Fruit fly (Drosophila melanogaster) whole organism, embryonic: Measurements from ENCODE around the gene Cpsf100.

Source experiments
- B-H1 ChIP-seq: fragments of 200-800 bp; sonication (Bioruptor generic); IDR thresholded peaks from 3 replicates; pipeline ENCODE4 v1.3.6; 2022; ENCODE audit warnings: missing biosample characterization, missing genetic modification characterization
- B-H2 ChIP-seq: fragments of 200-800 bp; sonication (Bioruptor generic); optimal IDR thresholded peaks from 2 replicates; lab custom pipeline; 2018; ENCODE audit warnings: missing biosample characterization, mild to moderate bottlenecking, missing genetic modification characterization
- CG11695 ChIP-seq: fragments of 200-800 bp; sonication (Bioruptor generic); IDR thresholded peaks from 3 replicates; pipeline ENCODE4 v1.3.6; 2022; ENCODE audit warnings: missing biosample characterization, missing genetic modification characterization
- CG12104 ChIP-seq: fragments of 200-800 bp; sonication (Bioruptor generic); optimal IDR thresholded peaks from 3 replicates; lab custom pipeline; 2016; ENCODE audit warnings: missing biosample characterization, missing genetic modification characterization
- CG14014 ChIP-seq: fragments of 200-800 bp; sonication (Bioruptor generic); IDR thresholded peaks from 2 replicates; pipeline ENCODE4 v1.3.6; 2022; ENCODE audit warnings: missing biosample characterization, missing genetic modification characterization
- CG17802 ChIP-seq: fragments of 200-800 bp; sonication (Bioruptor generic); optimal IDR thresholded peaks from 2 replicates; lab custom pipeline; 2018; ENCODE audit warnings: missing biosample characterization, mild to moderate bottlenecking, missing genetic modification characterization, moderate library complexity
- CG1832 ChIP-seq: fragments of 200-800 bp; sonication (Bioruptor generic); optimal IDR thresholded peaks from 2 replicates; lab custom pipeline; 2017; ENCODE audit warnings: missing biosample characterization, mild to moderate bottlenecking, missing genetic modification characterization, inconsistent platforms
- CG18764 ChIP-seq: fragments of 200-800 bp; sonication (Bioruptor generic); optimal IDR thresholded peaks from 3 replicates; lab custom pipeline; 2016; ENCODE audit warnings: missing biosample characterization, missing genetic modification characterization
- CG2199 ChIP-seq: fragments of 200-800 bp; sonication (Bioruptor generic); IDR thresholded peaks from 3 replicates; pipeline ENCODE4 v1.3.6; 2022; ENCODE audit warnings: missing biosample characterization, missing genetic modification characterization
- CG2712 ChIP-seq: fragments of 200-800 bp; optimal IDR thresholded peaks from 3 replicates; lab custom pipeline; 2019; ENCODE audit warnings: missing biosample characterization, mild to moderate bottlenecking, missing genetic modification characterization, moderate library complexity
- CG3995 ChIP-seq: fragments of 200-800 bp; sonication (Bioruptor generic); optimal IDR thresholded peaks from 3 replicates; lab custom pipeline; 2016; ENCODE audit warnings: missing biosample characterization, missing genetic modification characterization
- CG7271 ChIP-seq: fragments of 200-800 bp; sonication (Bioruptor generic); optimal IDR thresholded peaks from 2 replicates; lab custom pipeline; 2018; ENCODE audit warnings: missing biosample characterization, mild to moderate bottlenecking, missing genetic modification characterization, moderate library complexity
- CG7556 ChIP-seq: fragments of 200-800 bp; sonication (Bioruptor generic); optimal IDR thresholded peaks from 2 replicates; lab custom pipeline; 2017; ENCODE audit warnings: missing biosample characterization, mild to moderate bottlenecking, missing genetic modification characterization
- CG7928 ChIP-seq: fragments of 200-800 bp; sonication (Bioruptor generic); optimal IDR thresholded peaks from 2 replicates; lab custom pipeline; 2017; ENCODE audit warnings: missing biosample characterization, mild to moderate bottlenecking, missing genetic modification characterization
- CG8478 ChIP-seq: fragments of >200 bp; optimal IDR thresholded peaks from 2 replicates; lab custom pipeline; 2018
- CG8765 ChIP-seq: fragments of 200-800 bp; sonication (Bioruptor generic); IDR thresholded peaks from 2 replicates; pipeline ENCODE4 v1.3.6; 2022; ENCODE audit warnings: missing biosample characterization, missing genetic modification characterization
- CG9437 ChIP-seq: fragments of 200-800 bp; sonication (Bioruptor generic); optimal IDR thresholded peaks from 2 replicates; lab custom pipeline; 2018; ENCODE audit warnings: missing biosample characterization, mild to moderate bottlenecking, missing genetic modification characterization
- CkIIα-i1 ChIP-seq: fragments of 200-800 bp; sonication (Bioruptor generic); IDR thresholded peaks from 2 replicates; pipeline ENCODE4 v1.3.6; 2022; ENCODE audit warnings: missing biosample characterization, missing genetic modification characterization
- D19B ChIP-seq: fragments of 200-800 bp; sonication (Bioruptor generic); optimal IDR thresholded peaks from 2 replicates; lab custom pipeline; 2017; ENCODE audit warnings: missing biosample characterization, mild to moderate bottlenecking, missing genetic modification characterization
- Dad ChIP-seq: fragments of 200-800 bp; sonication (Bioruptor generic); optimal IDR thresholded peaks from 3 replicates; lab custom pipeline; 2016; ENCODE audit warnings: missing biosample characterization, missing genetic modification characterization
- ERR ChIP-seq: fragments of 200-800 bp; sonication (Bioruptor generic); optimal IDR thresholded peaks from 2 replicates; lab custom pipeline; 2016; ENCODE audit warnings: missing biosample characterization, missing genetic modification characterization
- HLH54F ChIP-seq: fragments of 200-800 bp; sonication (Bioruptor generic); optimal IDR thresholded peaks from 3 replicates; lab custom pipeline; 2016; ENCODE audit warnings: missing biosample characterization, missing genetic modification characterization
- Hr51 ChIP-seq, 2 experiments: fragments of 200-800 bp; sonication (Bioruptor generic); optimal IDR thresholded peaks; 2 replicates in 1 of 2; 3 replicates in 1 of 2; lab custom pipeline; 2016 to 2018; ENCODE audit warnings: missing biosample characterization in 2 of 2, missing genetic modification characterization in 2 of 2, mild to moderate bottlenecking in 1 of 2, moderate library complexity in 1 of 2
- Kr ChIP-seq: fragments of 200-800 bp; sonication (Bioruptor generic); optimal IDR thresholded peaks from 2 replicates; lab custom pipeline; 2017; ENCODE audit warnings: missing biosample characterization, mild to moderate bottlenecking, missing genetic modification characterization
- Lpt ChIP-seq: fragments of >200 bp; optimal IDR thresholded peaks from 2 replicates; lab custom pipeline; 2018; ENCODE audit warnings: missing biosample characterization, missing genetic modification characterization
- Mrtf ChIP-seq: fragments of 200-800 bp; sonication (Bioruptor generic); IDR thresholded peaks from 3 replicates; pipeline ENCODE4 v1.3.6; 2022; ENCODE audit warnings: missing biosample characterization, missing genetic modification characterization
- NC2α ChIP-seq: fragments of 200-800 bp; sonication (Bioruptor generic); optimal IDR thresholded peaks from 2 replicates; lab custom pipeline; 2016; ENCODE audit warnings: missing biosample characterization, missing genetic modification characterization
- NFAT ChIP-seq: fragments of 200-800 bp; sonication (Bioruptor generic); IDR thresholded peaks from 2 replicates; pipeline ENCODE4 v1.3.6; 2022; ENCODE audit warnings: missing biosample characterization, missing genetic modification characterization
- Nf-YB ChIP-seq: fragments of 200-800 bp; sonication (Bioruptor generic); optimal IDR thresholded peaks from 3 replicates; lab custom pipeline; 2019; ENCODE audit warnings: missing biosample characterization, mild to moderate bottlenecking, missing genetic modification characterization, moderate library complexity
- Rx ChIP-seq: fragments of 200-800 bp; sonication (Bioruptor generic); IDR thresholded peaks from 2 replicates; pipeline ENCODE4 v1.3.6; 2022; ENCODE audit warnings: missing biosample characterization, missing genetic modification characterization
- TFAM ChIP-seq: fragments of 200-800 bp; sonication (Bioruptor generic); optimal IDR thresholded peaks from 2 replicates; lab custom pipeline; 2017; ENCODE audit warnings: missing biosample characterization, missing genetic modification characterization, inconsistent platforms
- Taf1 ChIP-seq: fragments of 200-800 bp; sonication (Bioruptor generic); IDR thresholded peaks from 2 replicates; pipeline ENCODE4 v1.3.6; 2022; ENCODE audit warnings: missing biosample characterization, missing genetic modification characterization
- Vsx1 ChIP-seq: fragments of 200-800 bp; sonication (Bioruptor generic); optimal IDR thresholded peaks from 2 replicates; lab custom pipeline; 2017; ENCODE audit warnings: missing biosample characterization, mild to moderate bottlenecking, missing genetic modification characterization, missing genetic modification reagents
- abd-A ChIP-seq: fragments of 200-800 bp; sonication (Bioruptor generic); optimal IDR thresholded peaks from 3 replicates; lab custom pipeline; 2019; ENCODE audit warnings: missing biosample characterization, mild to moderate bottlenecking, missing genetic modification characterization, moderate library complexity
- caup ChIP-seq: fragments of 200-800 bp; sonication (Bioruptor generic); optimal IDR thresholded peaks from 3 replicates; lab custom pipeline; 2017; ENCODE audit warnings: missing biosample characterization, mild to moderate bottlenecking, missing genetic modification characterization, moderate library complexity; ENCODE audit not compliant: severe bottlenecking
- chm ChIP-seq: fragments of 200-800 bp; sonication (Bioruptor generic); IDR thresholded peaks from 2 replicates; pipeline ENCODE4 v1.3.6; 2022; ENCODE audit warnings: missing biosample characterization, missing genetic modification characterization
- ci ChIP-seq: fragments of 200-800 bp; sonication (Bioruptor generic); IDR thresholded peaks from 3 replicates; pipeline ENCODE4 v1.3.6; 2022; ENCODE audit warnings: missing biosample characterization, missing genetic modification characterization
- emc ChIP-seq: fragments of 200-800 bp; sonication (Bioruptor generic); optimal IDR thresholded peaks from 2 replicates; lab custom pipeline; 2016; ENCODE audit warnings: missing biosample characterization, missing genetic modification characterization
- exex ChIP-seq: fragments of 200-800 bp; sonication (Bioruptor generic); optimal IDR thresholded peaks from 4 replicates; lab custom pipeline; 2018; ENCODE audit warnings: missing biosample characterization, mild to moderate bottlenecking, missing genetic modification characterization, moderate library complexity
- gce ChIP-seq: fragments of 200-800 bp; sonication (Bioruptor generic); IDR thresholded peaks from 3 replicates; pipeline ENCODE4 v1.3.6; 2022; ENCODE audit warnings: missing biosample characterization, missing genetic modification characterization
- hbn ChIP-seq: fragments of 200-800 bp; sonication (Bioruptor generic); IDR thresholded peaks from 2 replicates; pipeline ENCODE4 v1.3.6; 2022; ENCODE audit warnings: missing biosample characterization, missing genetic modification characterization; ENCODE audit not compliant: partially characterized antibody
- hkb ChIP-seq, 2 experiments: fragments of 200-800 bp in 1 of 2; fragments of >200 bp in 1 of 2; sonication (Bioruptor generic) in 1 of 2; IDR thresholded peaks in 1 of 2; optimal IDR thresholded peaks in 1 of 2; 2 replicates each; pipeline versions ENCODE4 v1.3.6 to Lab custom; 2017 to 2022; ENCODE audit warnings: missing biosample characterization in 1 of 2, missing genetic modification characterization in 1 of 2
- lilli ChIP-seq: fragments of 200-800 bp; sonication (Bioruptor generic); optimal IDR thresholded peaks from 3 replicates; lab custom pipeline; 2016; ENCODE audit warnings: missing biosample characterization, missing genetic modification characterization
- lola ChIP-seq, 3 experiments: fragments of >200 bp in 2 of 3; fragments of 200-800 bp in 1 of 3; sonication (Bioruptor generic) in 1 of 3; optimal IDR thresholded peaks; 2 replicates each; lab custom pipeline; 2017 to 2019; ENCODE audit warnings: missing biosample characterization in 3 of 3, missing genetic modification characterization in 3 of 3, mild to moderate bottlenecking in 1 of 3, moderate library complexity in 1 of 3
- mld ChIP-seq: fragments of 200-800 bp; sonication (Bioruptor generic); IDR thresholded peaks from 3 replicates; pipeline ENCODE4 v1.3.6; 2022; ENCODE audit warnings: missing biosample characterization, missing genetic modification characterization; ENCODE audit not compliant: partially characterized antibody
- pita ChIP-seq: fragments of 200-800 bp; sonication (Bioruptor generic); optimal IDR thresholded peaks from 2 replicates; lab custom pipeline; 2017; ENCODE audit warnings: missing biosample characterization, mild to moderate bottlenecking, missing genetic modification characterization
- repo ChIP-seq: fragments of 200-800 bp; sonication (Bioruptor generic); optimal IDR thresholded peaks from 2 replicates; lab custom pipeline; 2016; ENCODE audit warnings: missing biosample characterization, missing genetic modification characterization
- slbo ChIP-seq: fragments of 200-800 bp; sonication (Bioruptor generic); IDR thresholded peaks from 2 replicates; pipeline ENCODE4 v1.3.6; 2022; ENCODE audit warnings: missing biosample characterization, missing genetic modification characterization
- slp2 ChIP-seq: fragments of 200-800 bp; sonication (Bioruptor generic); optimal IDR thresholded peaks from 2 replicates; lab custom pipeline; 2016; ENCODE audit warnings: missing biosample characterization, missing genetic modification characterization
- sug ChIP-seq: fragments of 200-800 bp; optimal IDR thresholded peaks from 2 replicates; lab custom pipeline; 2019; ENCODE audit warnings: missing biosample characterization, mild to moderate bottlenecking, missing genetic modification characterization, moderate library complexity
- tin ChIP-seq: fragments of 200-800 bp; sonication (Bioruptor generic); optimal IDR thresholded peaks from 3 replicates; lab custom pipeline; 2016; ENCODE audit warnings: missing biosample characterization, missing genetic modification characterization
- tx ChIP-seq: fragments of 200-800 bp; sonication (Bioruptor generic); optimal IDR thresholded peaks from 2 replicates; lab custom pipeline; 2016; ENCODE audit warnings: missing biosample characterization, missing genetic modification characterization

Cpsf100 gene

DNA sequence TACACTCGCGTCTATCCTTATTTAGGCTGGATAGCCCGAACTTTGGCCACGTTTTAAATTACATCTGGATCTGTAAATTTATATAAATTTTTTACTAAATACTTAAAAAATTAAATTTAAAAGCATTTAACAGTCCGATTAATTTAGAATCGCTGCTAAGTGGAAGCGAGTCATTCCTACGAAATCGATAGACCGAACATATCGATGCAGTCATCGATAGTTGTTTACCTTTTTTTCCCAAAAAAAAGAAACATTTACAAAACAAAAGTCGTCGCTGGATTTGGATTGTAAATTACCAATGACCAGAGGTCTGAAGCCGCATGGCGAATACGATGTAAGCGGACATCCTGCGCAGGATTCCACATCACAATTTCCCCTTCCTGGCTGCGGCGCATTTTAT is 21.3 kb downstream of the Cpsf100 start, which contains the start of gene Sirt7 (continued):
- no peak for TF ChIP-seq abd-A
- TF ChIP-seq TFAM, result no peak
- TF ChIP-seq CG11695 (GFP tag; lab: Robert Waterston, UW), result no peak
- TF ChIP-seq CG1832, result no peak
- TF ChIP-seq CG7928 (GFP tag; lab: Kevin White, UChicago), result no peak
- no peak for TF ChIP-seq tx (GFP tag; lab: Kevin White, UChicago)
- TF ChIP-seq tin (GFP tag; lab: Kevin White, UChicago), result no peak
- no peak for TF ChIP-seq CG2199 (GFP tag; lab: Robert Waterston, UW)
- TF ChIP-seq ci (GFP tag; lab: Robert Waterston, UW), result no peak
- TF ChIP-seq sug, result peak; percentile 18
- no peak for TF ChIP-seq pita (GFP tag; lab: Kevin White, UChicago)
- TF ChIP-seq lola (GFP tag; optimal IDR thresholded peaks at IDR 0.05; lab: Kevin White, UChicago), result no peak
- TF ChIP-seq B-H2 (GFP tag; lab: Kevin White, UChicago), result no peak
- TF ChIP-seq D19B, result no peak
- TF ChIP-seq Vsx1 (GFP tag; lab: Kevin White, UChicago), result no peak
- no peak for TF ChIP-seq repo (GFP tag; lab: Kevin White, UChicago)
- TF ChIP-seq hkb (optimal IDR thresholded peaks at IDR 0.05; lab: Kevin White, UChicago), result no peak
- TF ChIP-seq hkb (GFP tag; IDR thresholded peaks at IDR 0.05; lab: Robert Waterston, UW), result no peak
- TF ChIP-seq chm, result no peak
- no peak for TF ChIP-seq CG18764 (GFP tag; lab: Kevin White, UChicago)
- TF ChIP-seq Rx, result no peak
- no peak for TF ChIP-seq Taf1 (GFP tag; lab: Robert Waterston, UW)
- TF ChIP-seq NC2α (GFP tag; lab: Kevin White, UChicago), result no peak
- TF ChIP-seq slbo (GFP tag; lab: Robert Waterston, UW), result no peak
- TF ChIP-seq exex (tag; lab: Kevin White, UChicago), result peak; percentile 19
- peak; percentile 96 for TF ChIP-seq hbn (GFP tag; lab: Robert Waterston, UW)
- no peak for TF ChIP-seq caup (GFP tag; lab: Kevin White, UChicago)
- TF ChIP-seq slp2 (GFP tag; lab: Kevin White, UChicago), result no peak
- TF ChIP-seq CG7556, result no peak
- TF ChIP-seq gce (GFP tag; lab: Robert Waterston, UW), result no peak
- no peak for TF ChIP-seq emc (GFP tag; lab: Kevin White, UChicago)
- no peak for TF ChIP-seq lilli (GFP tag; lab: Kevin White, UChicago)
- no peak for TF ChIP-seq Kr
- TF ChIP-seq Mrtf (GFP tag; lab: Robert Waterston, UW), result no peak
- TF ChIP-seq CG8478 (lab: Kevin White, UChicago), result no peak
- TF ChIP-seq Nf-YB, result no peak
- peak; percentile 93 for TF ChIP-seq mld (GFP tag; lab: Robert Waterston, UW)
- TF ChIP-seq CG17802 (tag; lab: Kevin White, UChicago), result no peak
- no peak for TF ChIP-seq CG12104 (GFP tag; lab: Kevin White, UChicago)
- no peak for TF ChIP-seq CG2712 (tag; lab: Kevin White, UChicago)
- TF ChIP-seq Hr51 (GFP tag; optimal IDR thresholded peaks at IDR 0.05; lab: Kevin White, UChicago), result no peak
- no peak for TF ChIP-seq ERR (GFP tag; lab: Kevin White, UChicago)
- no peak for TF ChIP-seq CG14014
- TF ChIP-seq CG8765, result no peak
- no peak for TF ChIP-seq Lpt (GFP tag; lab: Kevin White, UChicago)
- TF ChIP-seq CG3995 (GFP tag; lab: Kevin White, UChicago), result no peak
- TF ChIP-seq CG7271 (tag; lab: Kevin White, UChicago), result no peak
- TF ChIP-seq CG9437 (GFP tag; lab: Kevin White, UChicago), result no peak
- no peak for TF ChIP-seq B-H1 (GFP tag; lab: Robert Waterston, UW)
- no peak for TF ChIP-seq NFAT (GFP tag; lab: Robert Waterston, UW)
- no peak for TF ChIP-seq Dad (GFP tag; lab: Kevin White, UChicago)
- TF ChIP-seq CkIIα-i1 (GFP tag; lab: Robert Waterston, UW), result no peak
- no peak for TF ChIP-seq HLH54F
